Worm (Caenorhabditis elegans) whole organism, midembryonic: Measurements from ENCODE around the gene hmgr-1.

Source experiments
- T22C8.4 ChIP-seq: fragments of 200-800 bp; sonication (Bioruptor generic); IDR thresholded peaks from 2 replicates; pipeline ENCODE4 v1.3.6; 2022; ENCODE audit warnings: missing genetic modification characterization, missing compliant biosample characterization
- cog-1 ChIP-seq: sonication (generic microtip); optimal IDR thresholded peaks from 2 replicates; lab custom pipeline; 2016; ENCODE audit warnings: missing genetic modification characterization, missing compliant biosample characterization
- flt-1 ChIP-seq: fragments of 200-800 bp; sonication (Bioruptor generic); IDR thresholded peaks from 2 replicates; pipeline ENCODE4 v1.3.6; 2022; ENCODE audit warnings: missing genetic modification characterization, missing compliant biosample characterization
- klf-2 ChIP-seq: fragments of 200-800 bp; sonication (Bioruptor generic); conservative IDR thresholded peaks from 2 replicates; pipeline ENCODE4 v1.3.6; 2022; ENCODE audit warnings: missing genetic modification reagents, missing genetic modification characterization, missing compliant biosample characterization
- med-1 ChIP-seq: sonication (generic microtip); optimal IDR thresholded peaks from 2 replicates; lab custom pipeline; 2017; ENCODE audit warnings: missing genetic modification characterization, mild to moderate bottlenecking, missing compliant biosample characterization, antibody characterized with exemption, missing genetic modification reagents; ENCODE audit not compliant: insufficient read depth
- tab-1 ChIP-seq: fragments of 200-800 bp; sonication (Bioruptor generic); IDR thresholded peaks from 2 replicates; pipeline ENCODE4 v1.3.6; 2022; ENCODE audit warnings: missing genetic modification characterization, missing compliant biosample characterization
- ztf-23 ChIP-seq: fragments of 200-800 bp; sonication (Bioruptor generic); IDR thresholded peaks from 2 replicates; pipeline ENCODE4 v1.3.6; 2022; ENCODE audit warnings: missing genetic modification reagents, missing genetic modification characterization, missing compliant biosample characterization
- ztf-29 ChIP-seq: fragments of 200-800 bp; sonication (Bioruptor generic); IDR thresholded peaks from 2 replicates; pipeline ENCODE4 v1.3.6; 2022; ENCODE audit warnings: missing genetic modification reagents, missing genetic modification characterization, missing compliant biosample characterization

DNA sequence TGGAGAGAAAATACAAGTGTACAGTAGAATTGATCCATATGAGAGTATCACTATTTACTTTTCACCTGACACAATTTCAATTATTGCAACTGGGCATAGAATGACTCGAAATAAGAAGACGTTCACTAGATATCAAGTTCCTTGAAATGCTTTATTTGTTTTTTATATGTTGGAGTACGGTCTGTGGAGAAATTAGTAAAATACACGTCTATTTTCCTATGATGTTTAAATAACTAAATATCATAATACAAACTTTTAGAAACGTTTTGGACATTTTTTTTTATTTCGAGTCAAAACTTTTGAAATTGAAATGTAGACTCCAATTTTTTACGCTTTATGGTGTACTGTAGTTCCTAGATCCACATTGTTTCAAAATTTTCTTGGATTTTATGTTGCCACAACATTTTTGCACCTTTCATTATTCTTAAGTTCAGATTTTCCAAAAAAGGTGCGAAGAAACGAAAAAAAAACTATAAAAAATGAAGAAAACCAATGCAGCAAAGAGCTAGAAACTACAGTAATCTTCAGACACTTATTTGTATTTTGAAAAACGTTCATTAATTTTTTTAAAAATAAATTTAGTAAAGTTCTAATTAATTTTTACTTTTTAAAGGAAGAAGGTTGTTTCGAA, 10.2 kb downstream of the hmgr-1 start:
- TF ChIP-seq flt-1 (GFP tag; lab: Robert Waterston, UW) (no peak), ztf-23 (GFP tag; lab: Robert Waterston, UW) (no peak), tab-1 (GFP tag; lab: Robert Waterston, UW) (no peak), klf-2 (GFP tag; lab: Robert Waterston, UW) (no peak), ztf-29 (GFP tag; lab: Robert Waterston, UW) (no peak), cog-1 (tag; lab: Kevin White, UChicago) (no peak), med-1 (GFP tag; lab: Kevin White, UChicago) (no peak), T22C8.4 (GFP tag; lab: Robert Waterston, UW) (no peak)
